Fruit fly (Drosophila melanogaster) whole organism, pupa: ENCODE data around the gene alpha-Est8.
A peak's percentile ranks its signal among the peaks of the same experiment; 100 is the strongest.

ENCODE experiments used
- CG10348 ChIP-seq: fragments of 200-800 bp; sonication (Bioruptor generic); IDR thresholded peaks from 2 replicates; pipeline ENCODE4 v1.3.6; 2022; ENCODE audit warnings: missing biosample characterization, missing genetic modification characterization
- CG12605 ChIP-seq: fragments of 200-800 bp; sonication (Bioruptor generic); IDR thresholded peaks from 2 replicates; pipeline ENCODE4 v1.3.6; 2022; ENCODE audit warnings: missing biosample characterization, missing genetic modification characterization
- CG13204 ChIP-seq: fragments of 200-800 bp; sonication (Bioruptor generic); optimal IDR thresholded peaks from 2 replicates; lab custom pipeline; 2018; ENCODE audit warnings: missing biosample characterization, mild to moderate bottlenecking, missing genetic modification characterization, moderate library complexity
- CG14655 ChIP-seq: fragments of 200-800 bp; sonication (Bioruptor generic); optimal IDR thresholded peaks from 3 replicates; lab custom pipeline; 2017; ENCODE audit warnings: mild to moderate bottlenecking, missing biosample characterization, missing genetic modification reagents, missing genetic modification characterization
- CG15710 ChIP-seq: fragments of 200-800 bp; sonication (Bioruptor generic); optimal IDR thresholded peaks from 2 replicates; lab custom pipeline; 2018; ENCODE audit warnings: missing biosample characterization, mild to moderate bottlenecking, missing genetic modification characterization, moderate library complexity
- CG17806 ChIP-seq: fragments of 200-800 bp; sonication (Bioruptor generic); optimal IDR thresholded peaks from 2 replicates; lab custom pipeline; 2018; ENCODE audit warnings: missing biosample characterization, mild to moderate bottlenecking, missing genetic modification characterization, moderate library complexity
- CG32121 ChIP-seq: fragments of 200-800 bp; sonication (Bioruptor generic); IDR thresholded peaks from 2 replicates; pipeline ENCODE4 v1.3.6; 2022; ENCODE audit warnings: missing biosample characterization, missing genetic modification characterization
- CG34367 ChIP-seq: fragments of 200-800 bp; sonication (Bioruptor generic); optimal IDR thresholded peaks from 2 replicates; lab custom pipeline; 2018; ENCODE audit warnings: missing biosample characterization, mild to moderate bottlenecking, missing genetic modification characterization
- CG4496 ChIP-seq: fragments of 200-800 bp; sonication (Bioruptor generic); IDR thresholded peaks from 3 replicates; pipeline ENCODE4 v1.3.6; 2022; ENCODE audit warnings: missing biosample characterization, missing genetic modification characterization
- CG8159 ChIP-seq: fragments of 200-800 bp; sonication (Bioruptor generic); optimal IDR thresholded peaks from 3 replicates; lab custom pipeline; 2018; ENCODE audit warnings: missing biosample characterization, mild to moderate bottlenecking, missing genetic modification characterization, moderate library complexity
- CG8301 ChIP-seq: fragments of 200-800 bp; sonication (Bioruptor generic); optimal IDR thresholded peaks from 2 replicates; lab custom pipeline; 2018; ENCODE audit warnings: missing biosample characterization, mild to moderate bottlenecking, missing genetic modification characterization
- CG9948 ChIP-seq: fragments of 200-800 bp; sonication (Bioruptor generic); optimal IDR thresholded peaks from 2 replicates; lab custom pipeline; 2018; ENCODE audit warnings: missing biosample characterization, mild to moderate bottlenecking, missing genetic modification characterization, moderate library complexity
- D1 ChIP-seq: fragments of 200-800 bp; sonication (Bioruptor generic); optimal IDR thresholded peaks from 2 replicates; lab custom pipeline; 2018; ENCODE audit warnings: missing biosample characterization, mild to moderate bottlenecking, missing genetic modification characterization, moderate library complexity
- EcR ChIP-seq: fragments of 200-800 bp; sonication (Bioruptor generic); optimal IDR thresholded peaks from 3 replicates; lab custom pipeline; 2019; ENCODE audit warnings: missing biosample characterization, missing genetic modification characterization, mild to moderate bottlenecking, moderate library complexity, missing genetic modification reagents
- Ets98B ChIP-seq: fragments of 200-800 bp; sonication (Bioruptor generic); IDR thresholded peaks from 2 replicates; pipeline ENCODE4 v1.3.6; 2022; ENCODE audit warnings: missing biosample characterization, missing genetic modification characterization
- Pif1A ChIP-seq: fragments of 200-800 bp; sonication (Bioruptor generic); optimal IDR thresholded peaks from 3 replicates; lab custom pipeline; 2016; ENCODE audit warnings: missing biosample characterization, missing genetic modification characterization
- Pif1B ChIP-seq: fragments of 200-800 bp; sonication (Bioruptor generic); optimal IDR thresholded peaks from 3 replicates; lab custom pipeline; 2016; ENCODE audit warnings: missing biosample characterization, missing genetic modification characterization
- Snoo ChIP-seq: fragments of 200-800 bp; sonication (Bioruptor generic); optimal IDR thresholded peaks from 3 replicates; lab custom pipeline; 2017; ENCODE audit warnings: missing biosample characterization, mild to moderate bottlenecking, missing genetic modification characterization, inconsistent platforms
- fd96Ca ChIP-seq: fragments of 200-800 bp; sonication (Bioruptor generic); IDR thresholded peaks from 3 replicates; pipeline ENCODE4 v1.3.6; 2022; ENCODE audit warnings: missing biosample characterization, missing genetic modification characterization
- gl ChIP-seq: fragments of 200-800 bp; sonication (Bioruptor generic); optimal IDR thresholded peaks from 2 replicates; lab custom pipeline; 2018; ENCODE audit warnings: missing biosample characterization, mild to moderate bottlenecking, missing genetic modification characterization
- rn ChIP-seq: fragments of 200-800 bp; sonication (Bioruptor generic); IDR thresholded peaks from 2 replicates; pipeline ENCODE4 v1.3.6; 2022; ENCODE audit warnings: missing biosample characterization, missing genetic modification characterization

Gene alpha-Est8

dm6 chr3R:7502276-7502675 lies 13.2 kb downstream of the alpha-Est8 start, which contains the start of gene Mics1:
Mics1 (minus strand) TSS chr3R:7502376.
- TF ChIP-seq Ets98B (GFP tag; lab: Robert Waterston, UW) (no peak), Pif1B (GFP tag; lab: Kevin White, UChicago) (no peak), CG34367 (tag; lab: Kevin White, UChicago) (no peak), CG14655 (GFP tag; lab: Kevin White, UChicago) (no peak), D1 (no peak), CG12605 (GFP tag; lab: Robert Waterston, UW) (no peak)

- no peak for TF ChIP-seq Pif1B (GFP tag; lab: Kevin White, UChicago)
- no peak for TF ChIP-seq CG14655 (GFP tag; lab: Kevin White, UChicago)
Observed at dm6 chr3R:7500513-7500912, 15.0 kb downstream of the alpha-Est8 start.

- no peak for TF ChIP-seq CG15710 (tag; lab: Kevin White, UChicago)
- TF ChIP-seq CG14655 (GFP tag; lab: Kevin White, UChicago) = no peak
- no peak for TF ChIP-seq CG12605 (GFP tag; lab: Robert Waterston, UW)
- TF ChIP-seq Snoo (tag; lab: Kevin White, UChicago) = no peak
- no peak for TF ChIP-seq CG13204 (GFP tag; lab: Kevin White, UChicago)
- TF ChIP-seq fd96Ca = no peak
- no peak for TF ChIP-seq CG10348 (GFP tag; lab: Robert Waterston, UW)
- TF ChIP-seq rn = no peak
- TF ChIP-seq CG9948 (tag; lab: Kevin White, UChicago) = no peak
- TF ChIP-seq Ets98B (GFP tag; lab: Robert Waterston, UW) = no peak
- TF ChIP-seq CG8159 (tag; lab: Kevin White, UChicago) = no peak
- no peak for TF ChIP-seq Pif1A (GFP tag; lab: Kevin White, UChicago)
- no peak for TF ChIP-seq CG17806 (tag; lab: Kevin White, UChicago)
Observed at dm6 chr3R:7499488-7499887, 16.0 kb downstream of the alpha-Est8 start.

dm6 chr3R:7497488-7497887 lies 18.0 kb downstream of the alpha-Est8 start:
- TF ChIP-seq CG17806 (tag; lab: Kevin White, UChicago) = no peak
- no peak for TF ChIP-seq gl
- no peak for TF ChIP-seq Ets98B (GFP tag; lab: Robert Waterston, UW)
- TF ChIP-seq D1 = no peak
- TF ChIP-seq Snoo (tag; lab: Kevin White, UChicago) = no peak
- no peak for TF ChIP-seq CG13204 (GFP tag; lab: Kevin White, UChicago)
- no peak for TF ChIP-seq CG8301 (tag; lab: Kevin White, UChicago)
- no peak for TF ChIP-seq Pif1B (GFP tag; lab: Kevin White, UChicago)
- no peak for TF ChIP-seq CG12605 (GFP tag; lab: Robert Waterston, UW)

dm6 chr3R:7493745-7494144 lies 21.7 kb downstream of the alpha-Est8 start, which contains the start of gene alpha-Est10:
alpha-Est10 (minus strand) TSS chr3R:7493845.
- TF ChIP-seq CG4496 (GFP tag; lab: Robert Waterston, UW) (no peak), EcR (GFP tag; lab: Kevin White, UChicago) (no peak), CG32121 (GFP tag; lab: Robert Waterston, UW) (no peak), CG8301 (tag; lab: Kevin White, UChicago) (no peak), CG15710 (tag; lab: Kevin White, UChicago) (no peak), rn (no peak)
- TF ChIP-seq, all 21 proteins: peak for 0

dm6 chr3R:7493171-7493570 lies 22.3 kb downstream of the alpha-Est8 start, which contains the start of gene CG42656:
CG42656 (minus strand) TSS chr3R:7493271.
- TF ChIP-seq gl (no peak), Ets98B (GFP tag; lab: Robert Waterston, UW) (no peak), Snoo (tag; lab: Kevin White, UChicago) (no peak), CG9948 (tag; lab: Kevin White, UChicago) (no peak), CG13204 (GFP tag; lab: Kevin White, UChicago) (no peak), CG34367 (tag; lab: Kevin White, UChicago) (no peak), CG32121 (GFP tag; lab: Robert Waterston, UW) (no peak), Pif1B (GFP tag; lab: Kevin White, UChicago) (no peak), CG8301 (tag; lab: Kevin White, UChicago) (no peak), CG8159 (tag; lab: Kevin White, UChicago) (no peak), Pif1A (GFP tag; lab: Kevin White, UChicago) (no peak), fd96Ca (no peak), CG4496 (GFP tag; lab: Robert Waterston, UW) (no peak), CG17806 (tag; lab: Kevin White, UChicago) (no peak), CG15710 (tag; lab: Kevin White, UChicago) (no peak), rn (no peak), CG10348 (GFP tag; lab: Robert Waterston, UW) (no peak)

- TF ChIP-seq Pif1A (GFP tag; lab: Kevin White, UChicago) (no peak), CG10348 (GFP tag; lab: Robert Waterston, UW) (no peak), Ets98B (GFP tag; lab: Robert Waterston, UW) (peak; percentile 17; the same call in 1 of the 2 replicates)
Observed at dm6 chr3R:7492099-7492498, 23.4 kb downstream of the alpha-Est8 start.
